Worm (Caenorhabditis elegans): ENCODE results near the gene F52D10.4.

ce11 chrX:11638987-11639386 lies 21.7 kb downstream of the F52D10.4 start:
- TF ChIP-seq sea-2 (GFP tag; IDR thresholded peaks at IDR 0.05) (no peak), unc-62 (GFP tag; optimal IDR thresholded peaks at IDR 0.05) (no peak), ztf-18 (tag; optimal IDR thresholded peaks at IDR 0.05) (no peak), lag-1 (GFP tag; IDR thresholded peaks at IDR 0.05) (no peak), unc-130 (GFP tag; optimal IDR thresholded peaks at IDR 0.05) (no peak), madf-8 (GFP tag; conservative IDR thresholded peaks at IDR 0.05) (no peak), hlh-26 (GFP tag; conservative IDR thresholded peaks at IDR 0.05) (no peak), snpc-4 (GFP tag; optimal IDR thresholded peaks at IDR 0.05) (no peak), snpc-4 (tag; optimal IDR thresholded peaks at IDR 0.05) (no peak), nhr-179 (tag; optimal IDR thresholded peaks at IDR 0.05) (no peak), madf-6 (GFP tag; IDR thresholded peaks at IDR 0.05) (no peak)

All from whole organism, young adult.